Worm (Caenorhabditis elegans) whole organism, L4/young adult: Measurements from ENCODE around the gene T09B9.1.

Source experiments
- W03F9.2 ChIP-seq: fragments of 150-350 bp; optimal IDR thresholded peaks from 2 replicates; lab custom pipeline; 2014; ENCODE audit warnings: missing biosample characterization, missing genetic modification characterization
- dao-5 ChIP-seq: sonication (generic microtip); optimal IDR thresholded peaks from 2 replicates; lab custom pipeline; 2016; ENCODE audit warnings: missing genotype, missing genetic modification characterization, moderate library complexity, missing compliant biosample characterization
- him-1 ChIP-seq: sonication (generic microtip); optimal IDR thresholded peaks from 2 replicates; lab custom pipeline; 2016; ENCODE audit warnings: missing genotype, missing genetic modification reagents, missing genetic modification characterization, missing compliant biosample characterization

T09B9.1 gene

ce11 chrX:9756971-9757370 lies at the start of gene T09B9.1:
Gene T09B9.1, plus strand, starts transcription at chrX:9757271.
- TF ChIP-seq W03F9.2 (tag; lab: Kevin White, UChicago): no peak
- TF ChIP-seq dao-5 (tag; lab: Kevin White, UChicago): no peak
- no peak for TF ChIP-seq him-1

DNA sequence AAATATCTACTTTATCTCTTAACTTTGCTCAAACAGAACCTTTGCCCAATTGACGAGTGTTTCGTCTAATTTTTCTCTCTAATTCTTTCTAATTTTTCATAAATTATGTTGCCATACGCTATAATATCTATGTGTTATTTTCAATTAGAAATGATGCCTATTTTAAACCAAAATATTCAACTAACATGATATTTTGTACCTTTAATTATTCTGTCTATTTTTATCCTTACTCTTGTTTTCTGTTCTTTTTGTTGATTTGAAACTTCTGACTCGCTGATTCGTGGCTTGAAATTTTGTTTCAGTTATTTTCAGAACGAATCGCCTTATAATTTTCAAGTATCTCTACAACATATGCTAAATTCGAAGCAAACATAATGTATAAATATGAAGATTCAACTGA lies 47.6 kb upstream of the T09B9.1 start, which contains the start of gene F15G9.6:
Gene F15G9.6, plus strand, starts transcription at position 301 of the 400 bp plus-strand sequence.
- TF ChIP-seq W03F9.2 (tag; lab: Kevin White, UChicago): no peak
- TF ChIP-seq dao-5 (tag; lab: Kevin White, UChicago): no peak
- no peak for TF ChIP-seq him-1

ce11 chrX:9713613-9714012 lies 43.5 kb upstream of the T09B9.1 start, which contains the start of gene F15G9.2:
Gene F15G9.2, minus strand, starts transcription at chrX:9713713.
- TF ChIP-seq dao-5 (tag; lab: Kevin White, UChicago) (no peak), him-1 (no peak), W03F9.2 (tag; lab: Kevin White, UChicago) (no peak)

DNA sequence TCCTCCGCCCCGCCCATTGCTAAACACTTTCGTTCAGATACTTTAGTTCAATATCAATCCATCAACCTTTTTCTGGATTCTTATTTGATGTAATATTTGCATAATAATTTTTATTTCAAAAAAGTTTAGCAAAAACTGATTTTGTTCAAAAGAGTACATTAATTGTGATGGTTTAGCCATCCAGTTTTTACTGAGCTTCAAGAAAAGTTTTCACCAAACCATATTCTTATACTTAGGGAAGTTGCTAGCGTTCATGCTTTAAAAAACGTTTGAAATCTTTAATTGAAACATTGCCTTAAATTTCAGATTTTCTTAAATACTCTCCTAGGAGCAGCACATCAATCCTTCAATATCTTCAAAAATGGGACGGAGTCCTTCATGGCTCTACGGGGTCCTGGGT lies 39.8 kb upstream of the T09B9.1 start, which contains the start of gene him-4:
Gene him-4, plus strand, starts transcription at position 301 of the 400 bp plus-strand sequence.
- no peak for TF ChIP-seq him-1
- TF ChIP-seq dao-5 (tag; lab: Kevin White, UChicago): no peak
- TF ChIP-seq W03F9.2 (tag; lab: Kevin White, UChicago): no peak

ce11 chrX:9719070-9719469 lies 38.0 kb upstream of the T09B9.1 start:
- TF ChIP-seq him-1: no peak
- no peak for TF ChIP-seq W03F9.2 (tag; lab: Kevin White, UChicago)
- no peak for TF ChIP-seq dao-5 (tag; lab: Kevin White, UChicago)

ce11 chrX:9735479-9735878 lies 21.6 kb upstream of the T09B9.1 start:
- TF ChIP-seq W03F9.2 (tag; lab: Kevin White, UChicago) (no peak), dao-5 (tag; lab: Kevin White, UChicago) (no peak), him-1 (no peak)

ce11 chrX:9737730-9738129 lies 19.3 kb upstream of the T09B9.1 start, which contains the start of gene F15G9.5:
Gene F15G9.5, minus strand, starts transcription at chrX:9737888.
- TF ChIP-seq him-1 (peak; percentile 2), dao-5 (tag; lab: Kevin White, UChicago) (no peak)

ce11 chrX:9742058-9742457 lies 15.0 kb upstream of the T09B9.1 start:
- TF ChIP-seq W03F9.2 (tag; lab: Kevin White, UChicago) (no peak), him-1 (no peak), dao-5 (tag; lab: Kevin White, UChicago) (no peak)

DNA sequence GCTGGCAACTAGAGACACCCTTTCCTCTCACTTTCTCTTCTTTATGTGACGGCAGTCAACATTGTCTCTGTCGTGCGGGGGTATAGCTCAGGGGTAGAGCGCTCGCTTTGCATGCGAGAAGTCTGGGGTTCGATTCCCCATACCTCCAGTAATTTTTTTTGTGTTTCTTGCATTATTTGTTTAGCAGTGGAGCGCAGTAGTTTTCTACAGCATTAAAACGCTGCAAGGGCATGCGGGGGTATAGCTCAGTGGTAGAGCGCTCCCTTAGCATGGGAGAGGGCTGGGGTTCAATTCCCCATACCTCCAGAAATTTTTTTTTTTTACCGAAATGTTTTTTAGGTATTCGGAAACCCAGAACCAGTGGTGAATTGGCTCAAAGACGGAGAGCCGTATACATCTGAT lies 13.6 kb upstream of the T09B9.1 start:
- peak; percentile 98 for TF ChIP-seq him-1
- TF ChIP-seq dao-5 (tag; lab: Kevin White, UChicago): peak; percentile 94

- no peak for TF ChIP-seq dao-5 (tag; lab: Kevin White, UChicago)
- TF ChIP-seq him-1: no peak
- no peak for TF ChIP-seq W03F9.2 (tag; lab: Kevin White, UChicago)
Observed at ce11 chrX:9754537-9754936, 2.5 kb upstream of the T09B9.1 start.

- TF ChIP-seq W03F9.2 (tag; lab: Kevin White, UChicago): no peak
- no peak for TF ChIP-seq him-1
- no peak for TF ChIP-seq dao-5 (tag; lab: Kevin White, UChicago)
Observed at ce11 chrX:9761266-9761665, 4.2 kb downstream of the T09B9.1 start, which contains the start of gene T09B9.3. Gene T09B9.3, minus strand, starts transcription at chrX:9761366.

DNA sequence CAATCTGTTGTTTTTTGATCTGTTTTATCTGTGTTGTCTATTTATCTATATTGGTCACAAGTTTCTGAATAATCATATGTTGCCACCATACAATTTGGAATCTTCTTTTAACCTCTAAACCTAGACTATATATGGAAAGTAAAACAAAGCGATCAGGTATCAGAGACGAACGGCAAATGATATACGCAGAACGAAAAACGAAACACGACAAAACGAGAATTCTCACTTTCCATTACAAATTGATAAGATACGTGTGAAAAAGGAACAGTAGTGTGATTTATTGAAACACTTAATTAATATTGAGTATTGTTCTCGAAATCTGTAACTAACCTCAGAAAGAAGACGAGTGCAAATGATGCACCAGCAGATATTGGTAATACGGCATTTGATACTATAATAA lies 6.8 kb downstream of the T09B9.1 start:
- TF ChIP-seq W03F9.2 (tag; lab: Kevin White, UChicago): no peak
- TF ChIP-seq him-1: no peak
- TF ChIP-seq dao-5 (tag; lab: Kevin White, UChicago): no peak

- no peak for TF ChIP-seq W03F9.2 (tag; lab: Kevin White, UChicago)
- no peak for TF ChIP-seq dao-5 (tag; lab: Kevin White, UChicago)
- TF ChIP-seq him-1: no peak
Observed at ce11 chrX:9764822-9765221, 7.8 kb downstream of the T09B9.1 start, which contains the start of gene slc-17.9. Gene slc-17.9, minus strand, starts transcription at chrX:9764922.

ce11 chrX:9774323-9774722 lies 17.3 kb downstream of the T09B9.1 start, which contains the start of gene T09B9.4:
Gene T09B9.4, minus strand, starts transcription at chrX:9774352.
- TF ChIP-seq him-1: no peak
- TF ChIP-seq dao-5 (tag; lab: Kevin White, UChicago): no peak
- TF ChIP-seq W03F9.2 (tag; lab: Kevin White, UChicago): no peak

ce11 chrX:9777481-9777880 lies 20.4 kb downstream of the T09B9.1 start, which contains the start of gene T09B9.5:
Gene T09B9.5, plus strand, starts transcription at chrX:9777781.
- TF ChIP-seq him-1 (no peak), dao-5 (tag; lab: Kevin White, UChicago) (no peak), W03F9.2 (tag; lab: Kevin White, UChicago) (no peak)
